Fruit fly (Drosophila melanogaster): ENCODE measurements around the gene CG14153.

DNA sequence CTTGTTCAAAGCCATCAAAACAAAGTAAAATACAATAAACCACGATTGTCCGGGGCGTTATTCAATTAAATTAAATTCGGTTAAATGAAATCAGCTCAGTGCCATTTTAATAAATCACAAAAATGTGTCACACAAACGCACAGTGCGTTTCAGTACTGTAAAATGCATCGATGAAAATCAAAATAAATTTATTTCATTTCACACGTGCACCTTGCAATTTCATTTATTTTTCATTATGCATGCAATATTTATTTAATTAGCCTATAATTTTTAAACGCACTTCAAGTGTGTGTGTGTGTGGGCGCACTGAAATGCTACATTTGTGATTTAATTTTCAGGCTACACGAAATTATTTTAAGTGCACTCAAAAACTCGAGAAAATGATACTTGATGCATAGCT lies 11.1 kb downstream of the CG14153 start:
- TF ChIP-seq CTCF (optimal IDR thresholded peaks at IDR 0.05): no peak
- no peak for TF ChIP-seq CG8478 (optimal IDR thresholded peaks at IDR 0.05)

Measured in S2 (cell line).